Fruit fly (Drosophila melanogaster): ENCODE results near the gene CG14073.

The CG14073 gene

dm6 chr3L:18870027-18870426 is 49.6 kb upstream of the CG14073 start, which contains the start of gene Blos3 (continued):
- TF ChIP-seq esn (GFP tag; optimal IDR thresholded peaks at IDR 0.05) (peak; percentile 80), svp (GFP tag) (no peak), CG11902 (GFP tag; optimal IDR thresholded peaks at IDR 0.05) (peak; percentile 41), Gug (GFP tag; IDR thresholded peaks at IDR 0.05) (no peak), Sox14 (GFP tag; optimal IDR thresholded peaks at IDR 0.05) (peak; percentile 58), Sox15 (GFP tag; optimal IDR thresholded peaks at IDR 0.05) (peak; percentile 40), Met (GFP tag; optimal IDR thresholded peaks at IDR 0.05) (no peak), spab (GFP tag; optimal IDR thresholded peaks at IDR 0.05) (no peak), Ets96B (tag; optimal IDR thresholded peaks at IDR 0.05) (peak; percentile 20)

- TF ChIP-seq Gug (GFP tag; IDR thresholded peaks at IDR 0.05) (0 out of 2 replicates have a peak, but pooled peaks have one; percentile 17), CG6808 (GFP tag; optimal IDR thresholded peaks at IDR 0.05) (no peak), Eip75B (GFP tag; optimal IDR thresholded peaks at IDR 0.05) (peak; percentile 64), OdsH (GFP tag; optimal IDR thresholded peaks at IDR 0.05) (peak; percentile 64), CG8319 (GFP tag; optimal IDR thresholded peaks at IDR 0.05) (peak; percentile 9), Eip78C (GFP tag) (peak; percentile 81), Hr4 (GFP tag; optimal IDR thresholded peaks at IDR 0.05) (peak; percentile 63), Eip93F (GFP tag; optimal IDR thresholded peaks at IDR 0.05) (no peak), CG8119 (GFP tag; IDR thresholded peaks at IDR 0.05) (no peak), CG31627 (GFP tag; optimal IDR thresholded peaks at IDR 0.05) (peak; percentile 36), CG3032 (tag; optimal IDR thresholded peaks at IDR 0.05) (peak; percentile 34), Sox14 (GFP tag; optimal IDR thresholded peaks at IDR 0.05) (peak; percentile 47), CG9139 (GFP tag; optimal IDR thresholded peaks at IDR 0.05) (no peak), Hr38 (GFP tag; optimal IDR thresholded peaks at IDR 0.05) (no peak), vri (GFP tag; optimal IDR thresholded peaks at IDR 0.05) (peak; percentile 61), CG10669 (GFP tag; optimal IDR thresholded peaks at IDR 0.05) (peak; percentile 41), fkh (GFP tag; optimal IDR thresholded peaks at IDR 0.05) (peak; percentile 84), Sox102F (GFP tag; optimal IDR thresholded peaks at IDR 0.05) (peak; percentile 61), cyc (GFP tag; optimal IDR thresholded peaks at IDR 0.05) (peak; percentile 48), ss (GFP tag; optimal IDR thresholded peaks at IDR 0.05) (no peak), pdm3 (GFP tag; optimal IDR thresholded peaks at IDR 0.05) (peak; percentile 76), topi (GFP tag; optimal IDR thresholded peaks at IDR 0.05) (peak; percentile 40), Smox (GFP tag; optimal IDR thresholded peaks at IDR 0.05) (peak; percentile 74), CG11294 (GFP tag; IDR thresholded peaks at IDR 0.05) (no peak), Ets21C (GFP tag; optimal IDR thresholded peaks at IDR 0.05) (peak; percentile 38), achi (GFP tag; optimal IDR thresholded peaks at IDR 0.05) (peak; percentile 87), CG7368 (GFP tag; optimal IDR thresholded peaks at IDR 0.05) (no peak), CG6854 (GFP tag; optimal IDR thresholded peaks at IDR 0.05) (no peak), CG6792 (GFP tag; optimal IDR thresholded peaks at IDR 0.05) (peak; percentile 53), Blimp-1 (GFP tag; optimal IDR thresholded peaks at IDR 0.05) (peak; percentile 68), CG16779 (tag; optimal IDR thresholded peaks at IDR 0.05) (no peak), CG11902 (GFP tag; optimal IDR thresholded peaks at IDR 0.05) (peak; percentile 26), acj6 (GFP tag; optimal IDR thresholded peaks at IDR 0.05) (peak; percentile 58), dac (GFP tag; optimal IDR thresholded peaks at IDR 0.05) (no peak), dsx (GFP tag; optimal IDR thresholded peaks at IDR 0.05; ENCODE audit: poor library complexity, severe bottlenecking) (peak; percentile 64), CG1621 (tag; optimal IDR thresholded peaks at IDR 0.05) (no peak), Sox15 (GFP tag; optimal IDR thresholded peaks at IDR 0.05) (no peak), fd85E (GFP tag; optimal IDR thresholded peaks at IDR 0.05) (no peak), CG15336 (GFP tag; IDR thresholded peaks at IDR 0.05) (peak; percentile 26; the same call in 1 of the 2 replicates), CG6276 (GFP tag; optimal IDR thresholded peaks at IDR 0.05) (no peak), spab (GFP tag; optimal IDR thresholded peaks at IDR 0.05) (no peak), CG34406 (GFP tag; optimal IDR thresholded peaks at IDR 0.05) (peak; percentile 48), Met (GFP tag; optimal IDR thresholded peaks at IDR 0.05) (peak; percentile 60), CG3919 (GFP tag; optimal IDR thresholded peaks at IDR 0.05) (peak; percentile 69), net (GFP tag; optimal IDR thresholded peaks at IDR 0.05) (peak; percentile 58)
Observed at dm6 chr3L:18869035-18869826, 48.8 kb upstream of the CG14073 start, which contains the start of gene Grx1. Gene Grx1 (plus strand): TSS chr3L:18869230.
